Fruit fly (Drosophila melanogaster): ENCODE data around the gene PolD2.

DNA sequence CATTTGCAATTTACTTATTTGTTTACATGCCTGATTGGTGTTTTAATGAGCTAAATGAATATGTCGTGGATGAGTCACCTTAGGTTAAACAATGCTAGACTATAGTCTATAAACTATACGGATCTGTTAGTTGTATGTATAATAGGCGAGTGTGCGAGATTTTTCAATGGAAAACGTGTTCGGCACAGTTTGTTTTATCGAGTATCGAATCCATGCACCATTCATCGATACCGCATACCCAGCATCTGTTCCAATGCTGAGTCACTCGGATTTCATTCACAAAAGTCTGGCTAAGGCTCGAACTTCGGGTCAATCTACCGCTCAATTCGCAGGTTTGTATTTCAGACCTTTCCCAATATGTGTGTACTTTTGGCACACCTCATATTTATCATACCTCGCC, 48.0 kb upstream of the PolD2 start:
- TF ChIP-seq CG11617 (GFP tag; optimal IDR thresholded peaks at IDR 0.05) (no peak), cic (GFP tag; optimal IDR thresholded peaks at IDR 0.05) (no peak), tj (GFP tag; optimal IDR thresholded peaks at IDR 0.05) (no peak), ovo (GFP tag; optimal IDR thresholded peaks at IDR 0.05) (no peak), CG7101 (tag; optimal IDR thresholded peaks at IDR 0.05) (no peak), CG33017 (tag; optimal IDR thresholded peaks at IDR 0.05) (no peak)

Data from whole organism, adult.